Fruit fly (Drosophila melanogaster): Measurements from ENCODE around the gene Prosbeta7.

DNA sequence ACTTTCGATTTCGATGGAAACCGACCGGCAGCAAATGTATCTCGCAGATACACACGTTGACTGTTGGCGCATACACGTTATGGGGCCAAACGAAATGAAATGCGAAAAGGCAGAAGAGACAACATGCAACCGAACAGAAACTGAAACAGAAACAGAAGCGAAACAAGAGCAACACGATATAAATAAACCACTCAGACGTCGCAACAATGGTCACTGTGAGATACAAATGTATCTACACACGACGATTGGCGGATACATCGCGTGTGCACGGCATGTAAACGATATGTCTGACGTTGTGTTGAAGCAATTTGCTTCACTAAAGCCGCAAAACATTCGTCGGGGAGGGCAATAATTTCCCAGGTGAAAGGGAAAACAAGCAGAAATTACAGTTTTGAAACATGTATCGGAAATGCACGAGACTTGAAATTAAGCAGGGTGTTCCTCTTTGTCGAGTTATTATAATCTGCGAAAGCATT, 40.5 kb downstream of the Prosbeta7 start:
- TF ChIP-seq NC2β (GFP tag; optimal IDR thresholded peaks at IDR 0.05), result no peak
- TF ChIP-seq lola (GFP tag; optimal IDR thresholded peaks at IDR 0.05), result no peak
- no peak for TF ChIP-seq dmrt11E (tag; optimal IDR thresholded peaks at IDR 0.05)
- TF ChIP-seq CG11456 (GFP tag; IDR thresholded peaks at IDR 0.05), result no peak
- TF ChIP-seq CG8478 (optimal IDR thresholded peaks at IDR 0.05), result no peak
- TF ChIP-seq CG16863 (GFP tag; optimal IDR thresholded peaks at IDR 0.05), result no peak
- TF ChIP-seq sens-2 (GFP tag; IDR thresholded peaks at IDR 0.05), result no peak
